Fruit fly (Drosophila melanogaster) whole organism, embryonic: Measurements from ENCODE around the gene PpD6.

Experiments used
- BtbVII ChIP-seq: fragments of 200-800 bp; sonication (Bioruptor generic); optimal IDR thresholded peaks from 3 replicates; lab custom pipeline; 2017; ENCODE audit warnings: missing biosample characterization, mild to moderate bottlenecking, missing genetic modification characterization
- CG10209 ChIP-seq: fragments of 200-800 bp; sonication (Bioruptor generic); optimal IDR thresholded peaks from 3 replicates; lab custom pipeline; 2017; ENCODE audit warnings: missing biosample characterization, mild to moderate bottlenecking, missing genetic modification characterization, missing genetic modification reagents
- CG10267 ChIP-seq: fragments of 200-800 bp; sonication (Bioruptor generic); optimal IDR thresholded peaks from 2 replicates; lab custom pipeline; 2018; ENCODE audit warnings: missing biosample characterization, mild to moderate bottlenecking, missing genetic modification characterization, moderate library complexity
- CG10543 ChIP-seq: fragments of 200-800 bp; sonication (Bioruptor generic); optimal IDR thresholded peaks from 3 replicates; lab custom pipeline; 2017; ENCODE audit warnings: missing biosample characterization, mild to moderate bottlenecking, missing genetic modification characterization, moderate library complexity
- CG11696 ChIP-seq: fragments of 200-800 bp; sonication (Bioruptor generic); IDR thresholded peaks from 2 replicates; pipeline ENCODE4 v1.3.6; 2022; ENCODE audit warnings: missing biosample characterization, missing genetic modification characterization
- CG12236 ChIP-seq: fragments of 200-800 bp; sonication (Bioruptor generic); optimal IDR thresholded peaks from 2 replicates; lab custom pipeline; 2016; ENCODE audit warnings: missing biosample characterization, missing genetic modification characterization
- CG12659 ChIP-seq: fragments of 200-800 bp; sonication (Bioruptor generic); optimal IDR thresholded peaks from 3 replicates; lab custom pipeline; 2017; ENCODE audit warnings: mild to moderate bottlenecking, missing biosample characterization, missing genetic modification reagents, missing genetic modification characterization
- CG13287 ChIP-seq: fragments of 200-800 bp; sonication (Bioruptor generic); IDR thresholded peaks from 2 replicates; pipeline ENCODE4 v1.3.6; 2022; ENCODE audit warnings: missing biosample characterization, missing genetic modification characterization; ENCODE audit not compliant: partially characterized antibody
- CG15601 ChIP-seq: fragments of 200-800 bp; sonication (Bioruptor generic); optimal IDR thresholded peaks from 3 replicates; lab custom pipeline; 2019; ENCODE audit warnings: missing biosample characterization, mild to moderate bottlenecking, missing genetic modification characterization, moderate library complexity
- CG1602 ChIP-seq: fragments of 200-800 bp; sonication (Bioruptor generic); optimal IDR thresholded peaks from 3 replicates; lab custom pipeline; 2016; ENCODE audit warnings: missing biosample characterization, missing genetic modification characterization
- CG16813 ChIP-seq: fragments of 200-800 bp; sonication (Bioruptor generic); IDR thresholded peaks from 3 replicates; pipeline ENCODE4 v1.3.6; 2022; ENCODE audit warnings: missing biosample characterization, missing genetic modification characterization; ENCODE audit not compliant: partially characterized antibody
- CG16863 ChIP-seq: fragments of 200-800 bp; sonication (Bioruptor generic); optimal IDR thresholded peaks from 3 replicates; lab custom pipeline; 2016; ENCODE audit warnings: missing biosample characterization, missing genetic modification characterization
- CG17829 ChIP-seq: fragments of 200-800 bp; optimal IDR thresholded peaks from 2 replicates; lab custom pipeline; 2019; ENCODE audit warnings: missing biosample characterization, mild to moderate bottlenecking, missing genetic modification characterization, moderate library complexity
- CG18599 ChIP-seq: fragments of 200-800 bp; sonication (Bioruptor generic); optimal IDR thresholded peaks from 3 replicates; lab custom pipeline; 2017; ENCODE audit warnings: missing biosample characterization, missing genetic modification characterization, mild to moderate bottlenecking, moderate library complexity, missing genetic modification reagents
- CG2678 ChIP-seq: fragments of 200-800 bp; sonication (Bioruptor generic); optimal IDR thresholded peaks from 3 replicates; lab custom pipeline; 2019; ENCODE audit warnings: missing biosample characterization, mild to moderate bottlenecking, missing genetic modification characterization, moderate library complexity
- CG30020 ChIP-seq: fragments of 200-800 bp; optimal IDR thresholded peaks from 2 replicates; lab custom pipeline; 2019; ENCODE audit warnings: missing biosample characterization, mild to moderate bottlenecking, missing genetic modification characterization, moderate library complexity
- CG31388 ChIP-seq: fragments of 200-800 bp; sonication (Bioruptor generic); optimal IDR thresholded peaks from 2 replicates; lab custom pipeline; 2016; ENCODE audit warnings: missing biosample characterization, missing genetic modification characterization
- CG3163 ChIP-seq: fragments of 200-800 bp; sonication (Bioruptor generic); optimal IDR thresholded peaks from 3 replicates; lab custom pipeline; 2016; ENCODE audit warnings: missing biosample characterization, missing genetic modification characterization
- CG3995 ChIP-seq: fragments of 200-800 bp; sonication (Bioruptor generic); optimal IDR thresholded peaks from 3 replicates; lab custom pipeline; 2016; ENCODE audit warnings: missing biosample characterization, missing genetic modification characterization
- CG7745 ChIP-seq: fragments of 200-800 bp; sonication (Bioruptor generic); optimal IDR thresholded peaks from 2 replicates; lab custom pipeline; 2018; ENCODE audit warnings: missing biosample characterization, mild to moderate bottlenecking, missing genetic modification characterization, moderate library complexity
- CG7786 ChIP-seq: fragments of 200-800 bp; sonication (Bioruptor generic); optimal IDR thresholded peaks from 2 replicates; lab custom pipeline; 2016; ENCODE audit warnings: missing biosample characterization, missing genetic modification characterization
- CG8478 ChIP-seq: fragments of >200 bp; optimal IDR thresholded peaks from 2 replicates; lab custom pipeline; 2018
- CG9727 ChIP-seq: fragments of 200-800 bp; sonication (Bioruptor generic); optimal IDR thresholded peaks from 3 replicates; lab custom pipeline; 2017; ENCODE audit warnings: missing biosample characterization, mild to moderate bottlenecking, missing genetic modification characterization
- CG9797 ChIP-seq: fragments of 200-800 bp; sonication (Bioruptor generic); optimal IDR thresholded peaks from 3 replicates; lab custom pipeline; 2018; ENCODE audit warnings: missing biosample characterization, mild to moderate bottlenecking, missing genetic modification characterization
- CG9932 ChIP-seq: fragments of 200-800 bp; sonication (Bioruptor generic); IDR thresholded peaks from 2 replicates; pipeline ENCODE4 v1.3.6; 2022; ENCODE audit warnings: missing biosample characterization, missing genetic modification characterization
- CTCF ChIP-seq: fragments of 200-800 bp; sonication (Bioruptor generic); optimal IDR thresholded peaks from 2 replicates; lab custom pipeline; 2017; ENCODE audit warnings: missing biosample characterization, mild to moderate bottlenecking, missing genetic modification characterization, moderate library complexity
- Chrac-16 ChIP-seq: fragments of 200-800 bp; sonication (Bioruptor generic); optimal IDR thresholded peaks from 3 replicates; lab custom pipeline; 2016; ENCODE audit warnings: missing biosample characterization, missing genetic modification characterization
- D19B ChIP-seq: fragments of 200-800 bp; sonication (Bioruptor generic); optimal IDR thresholded peaks from 2 replicates; lab custom pipeline; 2017; ENCODE audit warnings: missing biosample characterization, mild to moderate bottlenecking, missing genetic modification characterization
- Eip74EF ChIP-seq, 2 experiments: fragments of 200-800 bp in 1 of 2; fragments of >200 bp in 1 of 2; sonication (Bioruptor generic) in 1 of 2; optimal IDR thresholded peaks; 2 replicates each; lab custom pipeline; 2017 to 2019; ENCODE audit warnings: missing biosample characterization in 2 of 2, missing genetic modification characterization in 2 of 2, mild to moderate bottlenecking in 1 of 2, moderate library complexity in 1 of 2
- Ets97D ChIP-seq: fragments of 200-800 bp; sonication (Bioruptor generic); optimal IDR thresholded peaks from 3 replicates; lab custom pipeline; 2016; ENCODE audit warnings: missing biosample characterization, missing genetic modification characterization
- HLHmδ ChIP-seq: fragments of 200-800 bp; sonication (Bioruptor generic); optimal IDR thresholded peaks from 2 replicates; lab custom pipeline; 2018; ENCODE audit warnings: missing biosample characterization, mild to moderate bottlenecking, missing genetic modification characterization, moderate library complexity
- Mad ChIP-seq: fragments of 200-800 bp; sonication (Bioruptor generic); optimal IDR thresholded peaks from 2 replicates; lab custom pipeline; 2016; ENCODE audit warnings: missing biosample characterization, missing genetic modification characterization
- NK7.1 ChIP-seq: fragments of 200-800 bp; sonication (Bioruptor generic); optimal IDR thresholded peaks from 3 replicates; lab custom pipeline; 2016; ENCODE audit warnings: missing biosample characterization, missing genetic modification characterization
- Nf-YC ChIP-seq: fragments of 200-800 bp; optimal IDR thresholded peaks from 3 replicates; lab custom pipeline; 2019; ENCODE audit warnings: missing biosample characterization, mild to moderate bottlenecking, missing genetic modification characterization, moderate library complexity
- Oaz ChIP-seq: fragments of 200-800 bp; sonication (Bioruptor generic); IDR thresholded peaks from 2 replicates; pipeline ENCODE4 v1.3.6; 2022; ENCODE audit warnings: missing biosample characterization, missing genetic modification characterization
- Ptx1 ChIP-seq: fragments of 200-800 bp; sonication (Bioruptor generic); IDR thresholded peaks from 2 replicates; pipeline ENCODE4 v1.3.6; 2022; ENCODE audit warnings: missing biosample characterization, missing genetic modification characterization
- Rfx ChIP-seq: fragments of 200-800 bp; sonication (Bioruptor generic); IDR thresholded peaks from 2 replicates; pipeline ENCODE4 v1.3.6; 2022; ENCODE audit warnings: missing biosample characterization, missing genetic modification characterization
- Sox102F ChIP-seq: fragments of 200-800 bp; sonication (Bioruptor generic); optimal IDR thresholded peaks from 2 replicates; lab custom pipeline; 2018; ENCODE audit warnings: missing biosample characterization, mild to moderate bottlenecking, missing genetic modification characterization, moderate library complexity
- Trl ChIP-seq, 3 experiments: fragments of >200 bp in 2 of 3; fragments of 200-800 bp in 1 of 3; sonication (Bioruptor generic) in 1 of 3; optimal IDR thresholded peaks; 2 replicates in 1 of 3; 3 replicates in 2 of 3; lab custom pipeline; 2016 to 2017; ENCODE audit warnings: missing biosample characterization in 1 of 3, missing genetic modification characterization in 1 of 3
- ac ChIP-seq: fragments of 200-800 bp; sonication (Bioruptor generic); optimal IDR thresholded peaks from 3 replicates; lab custom pipeline; 2017; ENCODE audit warnings: missing biosample characterization, mild to moderate bottlenecking, missing genetic modification characterization
- btn ChIP-seq: fragments of 200-800 bp; sonication (Bioruptor generic); optimal IDR thresholded peaks from 2 replicates; lab custom pipeline; 2016; ENCODE audit warnings: missing biosample characterization, missing genetic modification characterization
- crc ChIP-seq: fragments of 200-800 bp; sonication (Bioruptor generic); optimal IDR thresholded peaks from 2 replicates; lab custom pipeline; 2016; ENCODE audit warnings: missing biosample characterization, missing genetic modification characterization
- esg ChIP-seq: fragments of 200-800 bp; sonication (Bioruptor generic); conservative IDR thresholded peaks from 2 replicates; pipeline ENCODE4 v1.3.6; 2022; ENCODE audit warnings: missing biosample characterization, missing genetic modification characterization
- klu ChIP-seq: fragments of 200-800 bp; sonication (Bioruptor generic); IDR thresholded peaks from 2 replicates; pipeline ENCODE4 v1.3.6; 2022; ENCODE audit warnings: missing biosample characterization, missing genetic modification characterization
- knrl ChIP-seq: fragments of 200-800 bp; sonication (Bioruptor generic); IDR thresholded peaks from 3 replicates; pipeline ENCODE4 v1.3.6; 2022; ENCODE audit warnings: missing biosample characterization, missing genetic modification characterization; ENCODE audit not compliant: partially characterized antibody
- pfk ChIP-seq: fragments of 200-800 bp; sonication (Bioruptor generic); optimal IDR thresholded peaks from 2 replicates; lab custom pipeline; 2018; ENCODE audit warnings: missing biosample characterization, mild to moderate bottlenecking, missing genetic modification characterization, moderate library complexity
- sd ChIP-seq: fragments of 200-800 bp; sonication (Bioruptor generic); optimal IDR thresholded peaks from 3 replicates; lab custom pipeline; 2018; ENCODE audit warnings: missing biosample characterization, mild to moderate bottlenecking, missing genetic modification characterization, moderate library complexity
- tna ChIP-seq: fragments of 200-800 bp; sonication (Bioruptor generic); IDR thresholded peaks from 2 replicates; pipeline ENCODE4 v1.3.6; 2022; ENCODE audit warnings: missing biosample characterization, missing genetic modification characterization; ENCODE audit not compliant: partially characterized antibody
- ttk ChIP-seq: fragments of 200-800 bp; sonication (Bioruptor generic); IDR thresholded peaks from 2 replicates; pipeline ENCODE4 v2.1.2; 2022; ENCODE audit warnings: missing biosample characterization, missing genetic modification characterization

PpD6 gene

dm6 chr2L:3158260-3159072 is 49.0 kb downstream of the PpD6 start (continued):
- TF ChIP-seq CG17829 (tag; lab: Kevin White, UChicago) (no peak), HLHmδ (GFP tag; lab: Kevin White, UChicago) (no peak), CG15601 (tag; lab: Kevin White, UChicago) (peak; percentile 19), Sox102F (GFP tag; lab: Kevin White, UChicago) (peak; percentile 16), CG10209 (GFP tag; lab: Kevin White, UChicago) (no peak), knrl (GFP tag; lab: Robert Waterston, UW) (0 out of 3 replicates have a peak, but pooled peaks have one; percentile 9), CG9797 (GFP tag; lab: Kevin White, UChicago) (no peak), CG2678 (tag; lab: Kevin White, UChicago) (peak; percentile 43), CG16813 (GFP tag; lab: Robert Waterston, UW) (0 out of 3 replicates have a peak, but pooled peaks have one; percentile 8), CG12659 (GFP tag; lab: Kevin White, UChicago) (no peak), Nf-YC (no peak), esg (GFP tag; lab: Robert Waterston, UW) (no peak), NK7.1 (no peak), CG9932 (GFP tag; lab: Robert Waterston, UW) (no peak), ac (no peak), pfk (GFP tag; lab: Kevin White, UChicago) (no peak), CG7745 (no peak), Ptx1 (GFP tag; lab: Robert Waterston, UW) (0 out of 2 replicates have a peak, but pooled peaks have one; percentile 26), D19B (GFP tag; lab: Kevin White, UChicago) (no peak), CG3995 (GFP tag; lab: Kevin White, UChicago) (no peak), Ets97D (GFP tag; lab: Kevin White, UChicago) (no peak), crc (GFP tag; lab: Kevin White, UChicago) (no peak), Rfx (GFP tag; lab: Robert Waterston, UW) (peak; percentile 54), CG16863 (no peak), CG30020 (tag; lab: Kevin White, UChicago) (no peak), CG12236 (GFP tag; lab: Kevin White, UChicago) (no peak), CG11696 (GFP tag; lab: Robert Waterston, UW) (no peak), CG13287 (GFP tag; lab: Robert Waterston, UW) (peak; percentile 52), CG9727 (GFP tag; lab: Kevin White, UChicago) (peak; percentile 22), CG10267 (no peak), Chrac-16 (GFP tag; lab: Kevin White, UChicago) (no peak), CG10543 (GFP tag; lab: Kevin White, UChicago) (no peak), Oaz (GFP tag; lab: Robert Waterston, UW) (no peak), Eip74EF (GFP tag; optimal IDR thresholded peaks at IDR 0.05; lab: Kevin White, UChicago) (no peak), sd (tag; lab: Kevin White, UChicago) (peak; percentile 83), CG18599 (GFP tag; lab: Kevin White, UChicago) (peak; percentile 16), CG31388 (GFP tag; lab: Kevin White, UChicago) (no peak), CTCF (GFP tag; lab: Kevin White, UChicago) (peak; percentile 32), CG7786 (GFP tag; lab: Kevin White, UChicago) (no peak), BtbVII (GFP tag; lab: Kevin White, UChicago) (peak; percentile 8), CG8478 (lab: Kevin White, UChicago) (no peak), Trl (optimal IDR thresholded peaks at IDR 0.05; lab: Kevin White, UChicago) (no peak), Trl (GFP tag; optimal IDR thresholded peaks at IDR 0.05; lab: Kevin White, UChicago) (no peak), CG3163 (GFP tag; lab: Kevin White, UChicago) (no peak), ttk (GFP tag; lab: Robert Waterston, UW) (no peak), btn (GFP tag; lab: Kevin White, UChicago) (no peak), CG1602 (GFP tag; lab: Kevin White, UChicago) (no peak), tna (GFP tag; lab: Robert Waterston, UW) (no peak), klu (GFP tag; lab: Robert Waterston, UW) (no peak), Mad (GFP tag; lab: Kevin White, UChicago) (peak; percentile 35)
